Worm (Caenorhabditis elegans) whole organism, early embryonic: Measurements from ENCODE around the gene syx-2.

Experiments
- B0310.2 ChIP-seq: sonication (generic microtip); optimal IDR thresholded peaks from 2 replicates; lab custom pipeline; 2016; ENCODE audit warnings: mild to moderate bottlenecking, missing genetic modification characterization, missing compliant biosample characterization
- ama-1 ChIP-seq: fragments of 150-350 bp; optimal IDR thresholded peaks from 2 replicates; lab custom pipeline; 2014
- flt-1 ChIP-seq: fragments of 200-800 bp; sonication (Bioruptor generic); IDR thresholded peaks from 2 replicates; pipeline ENCODE4 v1.3.6; 2022; ENCODE audit warnings: missing genetic modification characterization, missing compliant biosample characterization
- hmbx-1 ChIP-seq: sonication (generic microtip); optimal IDR thresholded peaks from 2 replicates; lab custom pipeline; 2016; ENCODE audit warnings: mild to moderate bottlenecking, missing genetic modification characterization, missing compliant biosample characterization
- hmg-4 ChIP-seq: fragments of 200-800 bp; sonication (Bioruptor generic); optimal IDR thresholded peaks from 2 replicates; lab custom pipeline; 2018; ENCODE audit warnings: mild to moderate bottlenecking, missing genetic modification characterization, missing compliant biosample characterization
- hnd-1 ChIP-seq: sonication (generic microtip); optimal IDR thresholded peaks from 2 replicates; lab custom pipeline; 2016; ENCODE audit warnings: missing genetic modification characterization, missing compliant biosample characterization
- scrt-1 ChIP-seq: fragments of 200-800 bp; sonication (Bioruptor generic); IDR thresholded peaks from 2 replicates; pipeline ENCODE4 v1.3.6; 2022; ENCODE audit warnings: missing genetic modification characterization, missing compliant biosample characterization
- sea-1 ChIP-seq: fragments of 200-800 bp; sonication (Bioruptor generic); conservative IDR thresholded peaks from 2 replicates; pipeline ENCODE4 v1.3.6; 2022; ENCODE audit warnings: missing genetic modification characterization, missing compliant biosample characterization
- tbx-11 ChIP-seq: fragments of 200-800 bp; sonication (Bioruptor generic); IDR thresholded peaks from 2 replicates; pipeline ENCODE4 v1.3.6; 2022; ENCODE audit warnings: missing genetic modification characterization, missing compliant biosample characterization
- tbx-37 ChIP-seq: fragments of 200-800 bp; sonication (Bioruptor generic); conservative IDR thresholded peaks from 2 replicates; pipeline ENCODE4 v1.3.6; 2022; ENCODE audit warnings: missing genetic modification reagents, missing genetic modification characterization, missing compliant biosample characterization

DNA sequence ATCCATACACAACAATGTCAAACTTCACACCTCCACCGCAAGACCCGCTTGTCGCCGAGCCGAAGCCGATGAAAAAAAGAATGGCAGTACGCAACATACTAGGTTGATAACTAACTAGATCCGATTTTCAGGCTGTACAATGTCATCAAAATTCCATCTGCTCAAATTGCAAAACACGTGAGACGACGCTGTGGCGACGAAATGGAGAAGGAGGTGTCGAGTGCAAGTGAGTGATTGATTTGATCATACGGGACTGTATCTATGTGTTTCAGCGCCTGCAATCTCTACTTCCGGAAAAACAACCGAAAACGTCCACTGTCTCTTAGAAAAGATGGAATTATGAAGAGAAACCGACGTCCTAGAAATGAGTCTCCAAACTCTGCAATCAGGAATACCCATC, 19.7 kb upstream of the syx-2 start:
- no peak for TF ChIP-seq scrt-1 (GFP tag; lab: Robert Waterston, UW)
- no peak for TF ChIP-seq flt-1 (GFP tag; lab: Robert Waterston, UW)
- TF ChIP-seq tbx-11: no peak
- TF ChIP-seq ama-1: no peak
- TF ChIP-seq tbx-37 (GFP tag; lab: Robert Waterston, UW): no peak
- TF ChIP-seq sea-1 (GFP tag; lab: Robert Waterston, UW): no peak
- no peak for TF ChIP-seq B0310.2 (tag; lab: Kevin White, UChicago)
- TF ChIP-seq hmg-4 (GFP tag; lab: Kevin White, UChicago): no peak
- TF ChIP-seq hnd-1 (tag; lab: Kevin White, UChicago): no peak
- no peak for TF ChIP-seq hmbx-1 (tag; lab: Kevin White, UChicago)
